Fruit fly (Drosophila melanogaster) whole organism, wandering third instar larva: Measurements from ENCODE around the gene sno.

ENCODE experiments used
- Abd-B ChIP-seq: fragments of >200 bp; optimal IDR thresholded peaks from 2 replicates; lab custom pipeline; 2017; ENCODE audit warnings: missing biosample characterization, missing genetic modification characterization
- CG32264 ChIP-seq: fragments of 200-800 bp; sonication (Bioruptor generic); optimal IDR thresholded peaks from 2 replicates; lab custom pipeline; 2016; ENCODE audit warnings: missing biosample characterization, missing genetic modification characterization
- CG9705 ChIP-seq: fragments of 200-800 bp; sonication (Bioruptor generic); optimal IDR thresholded peaks from 2 replicates; lab custom pipeline; 2018; ENCODE audit warnings: missing biosample characterization, mild to moderate bottlenecking, missing genetic modification characterization
- CrebA ChIP-seq: fragments of 200-800 bp; sonication (Bioruptor generic); optimal IDR thresholded peaks from 2 replicates; lab custom pipeline; 2016; ENCODE audit warnings: missing biosample characterization, mild to moderate bottlenecking, missing genetic modification characterization, borderline replicate concordance
- Dfd ChIP-seq: fragments of >200 bp; optimal IDR thresholded peaks from 2 replicates; lab custom pipeline; 2017; ENCODE audit warnings: missing biosample characterization, missing genetic modification characterization
- GATAd ChIP-seq: sonication (Bioruptor generic); optimal IDR thresholded peaks from 2 replicates; lab custom pipeline; 2016; ENCODE audit warnings: missing biosample characterization, missing genetic modification characterization
- HLH106 ChIP-seq: fragments of 200-800 bp; optimal IDR thresholded peaks from 3 replicates; lab custom pipeline; 2019; ENCODE audit warnings: missing biosample characterization, mild to moderate bottlenecking, missing genetic modification characterization, moderate library complexity
- Hr83 ChIP-seq: fragments of 200-300 bp; sonication (Bioruptor generic); optimal IDR thresholded peaks from 2 replicates; lab custom pipeline; 2016; ENCODE audit warnings: missing biosample characterization, mild to moderate bottlenecking, missing genetic modification characterization, moderate library complexity; ENCODE audit not compliant: poor library complexity, severe bottlenecking
- Jra ChIP-seq: sonication (Bioruptor generic); optimal IDR thresholded peaks from 2 replicates; lab custom pipeline; 2016; ENCODE audit warnings: missing biosample characterization, missing genetic modification characterization
- Mio ChIP-seq: sonication (Bioruptor generic); optimal IDR thresholded peaks from 2 replicates; lab custom pipeline; 2016; ENCODE audit warnings: missing biosample characterization, missing genetic modification characterization
- Myc ChIP-seq: fragments of >200 bp; optimal IDR thresholded peaks from 2 replicates; lab custom pipeline; 2017
- OdsH ChIP-seq: fragments of 200-800 bp; sonication (Bioruptor generic); optimal IDR thresholded peaks from 2 replicates; lab custom pipeline; 2016; ENCODE audit warnings: missing biosample characterization, mild to moderate bottlenecking, missing genetic modification characterization
- Rel ChIP-seq, 2 experiments: fragments of 200-800 bp; sonication (Bioruptor generic) in 1 of 2; optimal IDR thresholded peaks; 2 replicates in 1 of 2; 3 replicates in 1 of 2; lab custom pipeline; 2016 to 2019; ENCODE audit warnings: mild to moderate bottlenecking in 2 of 2, missing biosample characterization in 2 of 2, missing genetic modification characterization in 2 of 2, moderate library complexity in 1 of 2
- Sp1 ChIP-seq: fragments of 200-800 bp; sonication (Bioruptor generic); optimal IDR thresholded peaks from 3 replicates; lab custom pipeline; 2019; ENCODE audit warnings: missing biosample characterization, mild to moderate bottlenecking, missing genetic modification characterization, moderate library complexity
- Vsx2 ChIP-seq: fragments of 200-300, 225-300 bp; sonication (Bioruptor generic); optimal IDR thresholded peaks from 2 replicates; lab custom pipeline; 2018; ENCODE audit warnings: missing biosample characterization, missing genetic modification characterization; ENCODE audit not compliant: partially characterized antibody
- br ChIP-seq: fragments of 200-800 bp; sonication (Bioruptor generic); optimal IDR thresholded peaks from 2 replicates; lab custom pipeline; 2016; ENCODE audit warnings: missing biosample characterization, missing genetic modification characterization
- brk ChIP-seq: fragments of 200-800 bp; sonication (Bioruptor generic); optimal IDR thresholded peaks from 2 replicates; lab custom pipeline; 2016; ENCODE audit warnings: missing biosample characterization, mild to moderate bottlenecking, missing genetic modification characterization
- dl ChIP-seq, 2 experiments: fragments of 175-275, 200-275 bp in 1 of 2; fragments of 200-275 bp in 1 of 2; sonication (Bioruptor generic); optimal IDR thresholded peaks; lab custom pipeline; 2018; ENCODE audit warnings: mild to moderate bottlenecking in 2 of 2, missing biosample characterization in 2 of 2, missing genetic modification characterization in 2 of 2, moderate library complexity in 2 of 2; ENCODE audit not compliant: partially characterized antibody in 2 of 2, insufficient read depth in 1 of 2
- dmrt93B ChIP-seq: fragments of 200-800 bp; sonication (Bioruptor generic); optimal IDR thresholded peaks from 2 replicates; lab custom pipeline; 2018; ENCODE audit warnings: missing biosample characterization, mild to moderate bottlenecking, missing genetic modification characterization
- ey ChIP-seq: fragments of 200-800 bp; sonication (Bioruptor generic); optimal IDR thresholded peaks from 2 replicates; lab custom pipeline; 2016; ENCODE audit warnings: missing biosample characterization, missing genetic modification characterization
- h ChIP-seq: fragments of 200-800 bp; sonication (Bioruptor generic); optimal IDR thresholded peaks from 3 replicates; lab custom pipeline; 2016; ENCODE audit warnings: missing biosample characterization, mild to moderate bottlenecking, missing genetic modification characterization
- jim ChIP-seq: fragments of 175-275, 200-325 bp; sonication (Bioruptor generic); optimal IDR thresholded peaks from 2 replicates; lab custom pipeline; 2016; ENCODE audit warnings: missing biosample characterization, mild to moderate bottlenecking, missing genetic modification characterization
- lola ChIP-seq: fragments of >200 bp; optimal IDR thresholded peaks from 2 replicates; lab custom pipeline; 2017; ENCODE audit warnings: missing biosample characterization, missing genetic modification characterization
- pan ChIP-seq: fragments of >200 bp; optimal IDR thresholded peaks from 2 replicates; lab custom pipeline; 2017
- psq ChIP-seq: fragments of 200-800 bp; sonication (Bioruptor generic); optimal IDR thresholded peaks from 3 replicates; lab custom pipeline; 2017; ENCODE audit warnings: missing biosample characterization, mild to moderate bottlenecking, missing genetic modification characterization, moderate library complexity
- rgr ChIP-seq: fragments of 200-800 bp; sonication (Bioruptor generic); optimal IDR thresholded peaks from 3 replicates; lab custom pipeline; 2016; ENCODE audit warnings: missing biosample characterization, mild to moderate bottlenecking, missing genetic modification characterization
- sage ChIP-seq: fragments of 200-800 bp; sonication (Bioruptor generic); optimal IDR thresholded peaks from 2 replicates; lab custom pipeline; 2016; ENCODE audit warnings: missing biosample characterization, mild to moderate bottlenecking, missing genetic modification characterization
- sv ChIP-seq: fragments of 200-800 bp; sonication (Bioruptor generic); optimal IDR thresholded peaks from 3 replicates; lab custom pipeline; 2016; ENCODE audit warnings: missing biosample characterization, missing genetic modification characterization
- tai ChIP-seq: sonication (Bioruptor generic); optimal IDR thresholded peaks from 2 replicates; lab custom pipeline; 2016; ENCODE audit warnings: missing biosample characterization, missing genetic modification characterization
- usp ChIP-seq: fragments of >200 bp; optimal IDR thresholded peaks from 2 replicates; lab custom pipeline; 2017; ENCODE audit warnings: missing biosample characterization, missing genetic modification characterization
- woc ChIP-seq: sonication (Bioruptor generic); optimal IDR thresholded peaks from 2 replicates; lab custom pipeline; 2016; ENCODE audit warnings: missing biosample characterization, mild to moderate bottlenecking, missing genetic modification characterization

Gene sno

DNA sequence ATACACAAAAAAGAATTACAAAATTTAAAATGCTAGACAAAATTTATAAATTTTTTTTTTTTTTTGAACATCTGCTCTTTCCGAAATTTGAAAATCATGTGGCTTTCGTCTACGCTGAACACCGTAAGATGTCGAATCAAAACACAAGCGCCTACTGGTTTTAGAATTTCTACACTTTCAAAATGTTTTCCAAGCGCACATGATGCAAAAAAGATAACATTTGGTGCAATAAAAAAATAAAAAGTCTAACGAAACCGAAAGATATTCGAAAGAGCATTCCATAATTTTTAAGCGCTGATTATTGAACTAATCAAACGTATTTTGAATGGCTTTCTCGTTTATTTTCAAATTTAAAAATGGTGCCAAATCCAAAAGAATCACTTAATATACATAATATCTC is 9.3 kb downstream of the sno start, which contains the start of gene CG44437:
Gene CG44437 (minus strand): TSS at position 101 of the 400 bp plus-strand sequence.
- no peak for TF ChIP-seq Sp1 (GFP tag; lab: Kevin White, UChicago)
- TF ChIP-seq sage: no peak
- TF ChIP-seq OdsH: no peak
- no peak for TF ChIP-seq Mio (GFP tag; lab: Kevin White, UChicago)
- no peak for TF ChIP-seq Dfd (GFP tag; lab: Kevin White, UChicago)
- no peak for TF ChIP-seq rgr (GFP tag; lab: Kevin White, UChicago)

DNA sequence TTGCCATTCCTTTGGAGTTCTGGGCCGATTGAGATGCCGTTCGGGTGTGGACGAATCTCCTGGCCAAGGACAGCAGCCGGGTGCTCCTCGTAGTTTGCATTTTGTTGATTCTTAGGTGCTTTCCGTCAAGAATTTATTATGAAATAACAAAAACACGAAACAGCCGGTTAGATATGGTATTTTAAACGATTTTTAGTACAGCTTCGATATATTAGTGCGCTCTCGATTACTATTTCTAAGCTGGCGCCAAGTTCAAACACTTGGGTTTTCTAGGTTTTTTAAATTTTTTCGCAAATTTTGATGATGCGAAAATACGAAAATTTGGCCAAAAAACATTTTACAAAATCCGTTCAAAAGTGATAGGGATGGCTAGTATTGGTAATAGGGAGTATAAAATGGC is 17.2 kb downstream of the sno start, which contains the start of gene Coq5:
Gene Coq5 (minus strand): TSS at position 303 of the 400 bp plus-strand sequence.
- TF ChIP-seq Vsx2 (GFP tag; lab: Kevin White, UChicago) (no peak), ey (no peak), Dfd (GFP tag; lab: Kevin White, UChicago) (no peak), brk (GFP tag; lab: Kevin White, UChicago) (no peak), br (GFP tag; lab: Kevin White, UChicago) (no peak), Hr83 (GFP tag; lab: Kevin White, UChicago) (no peak), sv (GFP tag; lab: Kevin White, UChicago) (no peak), tai (GFP tag; lab: Kevin White, UChicago) (no peak), GATAd (GFP tag; lab: Kevin White, UChicago) (no peak), CrebA (no peak), jim (GFP tag; lab: Kevin White, UChicago) (no peak), psq (GFP tag; lab: Kevin White, UChicago) (no peak), dmrt93B (GFP tag; lab: Kevin White, UChicago) (no peak), lola (GFP tag; lab: Kevin White, UChicago) (no peak), Jra (GFP tag; lab: Kevin White, UChicago) (no peak)

DNA sequence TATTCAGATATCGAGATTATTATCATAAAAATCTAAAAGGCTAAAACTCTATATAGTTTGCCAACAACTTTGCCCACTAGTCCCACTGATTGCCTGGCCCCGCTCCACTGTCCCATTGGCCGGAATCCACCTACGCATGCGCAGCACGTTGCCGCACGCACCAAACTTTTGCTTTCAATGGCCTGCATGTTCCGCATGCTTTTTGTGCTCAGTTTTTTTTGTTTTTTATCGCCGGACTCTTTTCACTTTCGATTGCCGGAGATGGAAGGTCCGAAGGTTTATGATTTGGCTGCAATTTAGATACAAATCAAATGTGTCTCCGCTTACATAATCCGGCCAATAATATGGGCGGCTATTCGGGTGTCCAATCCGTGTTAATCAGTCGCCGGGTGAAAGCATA is 19.2 kb downstream of the sno start:
- no peak for TF ChIP-seq h
- no peak for TF ChIP-seq Hr83 (GFP tag; lab: Kevin White, UChicago)
- no peak for TF ChIP-seq woc (GFP tag; lab: Kevin White, UChicago)
- no peak for TF ChIP-seq CrebA
- TF ChIP-seq jim (GFP tag; lab: Kevin White, UChicago): no peak
- no peak for TF ChIP-seq CG9705 (GFP tag; lab: Kevin White, UChicago)
- TF ChIP-seq tai (GFP tag; lab: Kevin White, UChicago): no peak
- no peak for TF ChIP-seq rgr (GFP tag; lab: Kevin White, UChicago)
- no peak for TF ChIP-seq sv (GFP tag; lab: Kevin White, UChicago)

DNA sequence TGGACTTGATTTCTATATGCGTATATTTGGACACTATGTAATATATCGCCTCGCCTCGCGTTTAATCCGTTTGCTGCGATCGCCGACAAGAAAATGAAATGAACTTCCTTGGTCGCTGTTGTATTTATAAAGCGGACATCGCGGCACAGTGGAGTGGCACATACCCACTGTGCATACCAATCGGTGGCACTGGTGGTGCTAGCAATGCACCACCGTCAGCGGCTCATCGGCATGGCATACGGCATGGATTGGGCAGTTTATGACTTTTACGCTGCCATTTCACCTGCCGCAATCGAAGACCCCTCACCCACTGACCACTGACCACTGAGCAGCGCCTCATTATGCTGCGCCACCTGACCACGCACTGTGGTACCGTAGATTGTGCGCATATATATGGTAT is 19.7 kb downstream of the sno start, which contains the start of gene CG12723:
Gene CG12723 (minus strand): TSS at position 101 of the 400 bp plus-strand sequence.
- TF ChIP-seq usp (GFP tag; lab: Kevin White, UChicago) (no peak), Sp1 (GFP tag; lab: Kevin White, UChicago) (no peak), h (no peak), Jra (GFP tag; lab: Kevin White, UChicago) (no peak), CG32264 (no peak), Abd-B (GFP tag; lab: Kevin White, UChicago) (no peak), Vsx2 (GFP tag; lab: Kevin White, UChicago) (no peak), HLH106 (tag; lab: Kevin White, UChicago) (no peak), Myc (lab: Kevin White, UChicago) (no peak), OdsH (no peak), lola (GFP tag; lab: Kevin White, UChicago) (no peak), pan (lab: Kevin White, UChicago) (no peak), dl (GFP tag; optimal IDR thresholded peaks at IDR 0.05; lab: Kevin White, UChicago; ENCODE audit: insufficient read depth in 1 of 2, partially characterized antibody in 2 of 2) (no peak), Rel (GFP tag; optimal IDR thresholded peaks at IDR 0.05; lab: Kevin White, UChicago) (no peak), Rel (tag; optimal IDR thresholded peaks at IDR 0.05; lab: Kevin White, UChicago) (no peak), dmrt93B (GFP tag; lab: Kevin White, UChicago) (no peak)

DNA sequence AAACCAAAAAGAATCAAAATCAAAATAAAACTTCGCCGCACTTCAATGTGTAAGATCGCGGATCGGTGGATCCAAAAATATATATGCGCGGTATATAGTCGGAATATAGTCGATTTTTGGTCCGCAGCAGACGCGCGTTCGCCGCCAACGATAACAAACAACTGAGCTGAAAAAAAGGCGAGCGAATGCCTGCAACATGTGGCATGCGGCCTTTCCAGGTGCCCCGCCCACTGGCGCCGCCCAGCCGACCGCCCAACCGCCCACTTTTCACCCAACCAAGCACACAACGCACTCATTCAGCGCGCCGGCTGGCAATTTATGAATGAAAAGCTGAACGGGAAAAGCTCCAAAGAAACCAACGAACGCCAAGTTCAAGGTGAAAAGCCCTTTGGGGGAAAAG is 22.4 kb downstream of the sno start, which contains the start of gene Lgr4:
Gene Lgr4 (minus strand): TSS at position 133 of the 400 bp plus-strand sequence.
- no peak for TF ChIP-seq CrebA
- TF ChIP-seq Hr83 (GFP tag; lab: Kevin White, UChicago): no peak
